Worm (Caenorhabditis elegans) whole organism, L3 larva: ENCODE data around the gene fbxb-107.

Experiments
- ceh-9 ChIP-seq: sonication (generic microtip); optimal IDR thresholded peaks from 2 replicates; lab custom pipeline; 2018; ENCODE audit warnings: missing biosample characterization, missing genetic modification characterization
- fos-1 ChIP-seq: fragments of 150-350 bp; optimal IDR thresholded peaks from 2 replicates; lab custom pipeline; 2014; ENCODE audit warnings: missing biosample characterization, missing genetic modification characterization
- lin-15B ChIP-seq: fragments of 150-350 bp; optimal IDR thresholded peaks from 2 replicates; lab custom pipeline; 2014; ENCODE audit warnings: missing biosample characterization, missing genetic modification characterization
- mdl-1 ChIP-seq: fragments of 150-350 bp; optimal IDR thresholded peaks from 2 replicates; lab custom pipeline; 2014; ENCODE audit warnings: missing biosample characterization, missing genetic modification characterization
- nfya-1 ChIP-seq: sonication (generic microtip); optimal IDR thresholded peaks from 2 replicates; lab custom pipeline; 2017; ENCODE audit warnings: missing genetic modification characterization, mild to moderate bottlenecking, missing compliant biosample characterization, antibody characterized with exemption, moderate library complexity; ENCODE audit not compliant: insufficient read depth
- nhr-77 ChIP-seq: fragments of 150-350 bp; optimal IDR thresholded peaks from 2 replicates; lab custom pipeline; 2014; ENCODE audit warnings: missing biosample characterization, missing genetic modification characterization
- sea-2 ChIP-seq: fragments of 150-350 bp; sonication (generic microtip); optimal IDR thresholded peaks from 4 replicates; lab custom pipeline; 2014; ENCODE audit warnings: missing biosample characterization, missing genetic modification reagents, missing genetic modification characterization
- snpc-4 ChIP-seq: fragments of 150-350 bp; optimal IDR thresholded peaks from 2 replicates; lab custom pipeline; 2014; ENCODE audit warnings: missing biosample characterization, missing genetic modification characterization

- TF ChIP-seq snpc-4 (tag; lab: Kevin White, UChicago) (no peak), fos-1 (tag; lab: Kevin White, UChicago) (no peak), mdl-1 (tag; lab: Kevin White, UChicago) (no peak), lin-15B (no peak), sea-2 (no peak), ceh-9 (no peak), nhr-77 (no peak), nfya-1 (tag; lab: Kevin White, UChicago) (no peak)
Observed at ce11 chrII:2783380-2783779, 24.8 kb downstream of the fbxb-107 start.
